Fruit fly (Drosophila melanogaster) whole organism, embryonic: ENCODE measurements around the gene Atg8b.

Source experiments
- Atf3 ChIP-seq: fragments of 200-800 bp; sonication (Bioruptor generic); optimal IDR thresholded peaks from 3 replicates; lab custom pipeline; 2016; ENCODE audit warnings: missing biosample characterization, missing genetic modification characterization
- CG11504 ChIP-seq: fragments of 200-800 bp; sonication (Bioruptor generic); optimal IDR thresholded peaks from 3 replicates; lab custom pipeline; 2019; ENCODE audit warnings: missing biosample characterization, mild to moderate bottlenecking, missing genetic modification characterization, moderate library complexity
- CG11696 ChIP-seq: fragments of 200-800 bp; sonication (Bioruptor generic); IDR thresholded peaks from 2 replicates; pipeline ENCODE4 v1.3.6; 2022; ENCODE audit warnings: missing biosample characterization, missing genetic modification characterization
- CG14710 ChIP-seq: fragments of 200-800 bp; sonication (Bioruptor generic); optimal IDR thresholded peaks from 3 replicates; lab custom pipeline; 2019; ENCODE audit warnings: missing biosample characterization, mild to moderate bottlenecking, missing genetic modification characterization, moderate library complexity
- CG17612 ChIP-seq: fragments of 200-800 bp; sonication (Bioruptor generic); IDR thresholded peaks from 2 replicates; pipeline ENCODE4 v1.3.6; 2022; ENCODE audit warnings: missing biosample characterization, missing genetic modification characterization
- CG1792 ChIP-seq: fragments of 200-800 bp; sonication (Bioruptor generic); optimal IDR thresholded peaks from 2 replicates; lab custom pipeline; 2016; ENCODE audit warnings: missing biosample characterization, missing genetic modification characterization
- CG18011 ChIP-seq: fragments of 200-800 bp; sonication (Bioruptor generic); optimal IDR thresholded peaks from 2 replicates; lab custom pipeline; 2017; ENCODE audit warnings: missing biosample characterization, missing genetic modification characterization, mild to moderate bottlenecking, moderate library complexity, missing genotype
- CG2678 ChIP-seq: fragments of 200-800 bp; sonication (Bioruptor generic); optimal IDR thresholded peaks from 3 replicates; lab custom pipeline; 2019; ENCODE audit warnings: missing biosample characterization, mild to moderate bottlenecking, missing genetic modification characterization, moderate library complexity
- CG3281 ChIP-seq: fragments of 200-800 bp; sonication (Bioruptor generic); optimal IDR thresholded peaks from 3 replicates; lab custom pipeline; 2017; ENCODE audit warnings: missing biosample characterization, mild to moderate bottlenecking, missing genetic modification characterization
- CG34422 ChIP-seq: fragments of 200-800 bp; sonication (Bioruptor generic); IDR thresholded peaks from 3 replicates; pipeline ENCODE4 v1.3.6; 2022; ENCODE audit warnings: missing biosample characterization, missing genetic modification characterization
- CG7357 ChIP-seq: fragments of 200-800 bp; sonication (Bioruptor generic); IDR thresholded peaks from 3 replicates; pipeline ENCODE4 v1.3.6; 2022; ENCODE audit warnings: missing biosample characterization, missing genetic modification characterization
- CG7556 ChIP-seq: fragments of 200-800 bp; sonication (Bioruptor generic); optimal IDR thresholded peaks from 2 replicates; lab custom pipeline; 2017; ENCODE audit warnings: missing biosample characterization, mild to moderate bottlenecking, missing genetic modification characterization
- CG7987 ChIP-seq: fragments of 200-800 bp; sonication (Bioruptor generic); optimal IDR thresholded peaks from 2 replicates; lab custom pipeline; 2018; ENCODE audit warnings: missing biosample characterization, mild to moderate bottlenecking, missing genetic modification characterization, moderate library complexity
- CG8281 ChIP-seq: fragments of 200-800 bp; sonication (Bioruptor generic); optimal IDR thresholded peaks from 2 replicates; lab custom pipeline; 2018; ENCODE audit warnings: missing biosample characterization, mild to moderate bottlenecking, missing genetic modification characterization, moderate library complexity
- CG9609 ChIP-seq: fragments of 200-800 bp; sonication (Bioruptor generic); optimal IDR thresholded peaks from 3 replicates; lab custom pipeline; 2016; ENCODE audit warnings: missing biosample characterization, missing genetic modification characterization
- Camta ChIP-seq: fragments of 200-800 bp; sonication (Bioruptor generic); optimal IDR thresholded peaks from 2 replicates; lab custom pipeline; 2016; ENCODE audit warnings: missing biosample characterization, missing genetic modification characterization
- Doc3 ChIP-seq: fragments of 200-800 bp; sonication (Bioruptor generic); IDR thresholded peaks from 3 replicates; pipeline ENCODE4 v1.3.6; 2022; ENCODE audit warnings: missing biosample characterization, missing genetic modification characterization; ENCODE audit not compliant: partially characterized antibody
- HmgD ChIP-seq: fragments of 200-800 bp; sonication (Bioruptor generic); optimal IDR thresholded peaks from 3 replicates; lab custom pipeline; 2016; ENCODE audit warnings: missing biosample characterization, missing genetic modification characterization
- Hmx ChIP-seq: fragments of 200-800 bp; sonication (Bioruptor generic); optimal IDR thresholded peaks from 2 replicates; lab custom pipeline; 2016; ENCODE audit warnings: missing biosample characterization, missing genetic modification characterization
- Lhr ChIP-seq: fragments of 200-800 bp; sonication (Bioruptor generic); optimal IDR thresholded peaks from 3 replicates; lab custom pipeline; 2017; ENCODE audit warnings: mild to moderate bottlenecking, missing biosample characterization, missing genetic modification reagents, missing genetic modification characterization
- PHDP ChIP-seq: fragments of 200-800 bp; sonication (Bioruptor generic); optimal IDR thresholded peaks from 3 replicates; lab custom pipeline; 2018; ENCODE audit warnings: missing biosample characterization, mild to moderate bottlenecking, missing genetic modification characterization, moderate library complexity
- Rx ChIP-seq: fragments of 200-800 bp; sonication (Bioruptor generic); IDR thresholded peaks from 2 replicates; pipeline ENCODE4 v1.3.6; 2022; ENCODE audit warnings: missing biosample characterization, missing genetic modification characterization
- Scr ChIP-seq: fragments of 200-800 bp; sonication (Bioruptor generic); IDR thresholded peaks from 2 replicates; pipeline ENCODE4 v1.3.6; 2022; ENCODE audit warnings: missing biosample characterization, missing genetic modification characterization; ENCODE audit not compliant: partially characterized antibody
- Sox102F ChIP-seq: fragments of 200-800 bp; sonication (Bioruptor generic); optimal IDR thresholded peaks from 2 replicates; lab custom pipeline; 2018; ENCODE audit warnings: missing biosample characterization, mild to moderate bottlenecking, missing genetic modification characterization, moderate library complexity
- cas ChIP-seq: fragments of 200-800 bp; sonication (Bioruptor generic); IDR thresholded peaks from 2 replicates; pipeline ENCODE4 v1.3.6; 2022; ENCODE audit warnings: missing biosample characterization, missing genetic modification characterization
- cato ChIP-seq: fragments of 200-800 bp; sonication (Bioruptor generic); optimal IDR thresholded peaks from 2 replicates; lab custom pipeline; 2016; ENCODE audit warnings: missing biosample characterization, missing genetic modification characterization, borderline replicate concordance
- corto ChIP-seq: fragments of 200-800 bp; sonication (Bioruptor generic); optimal IDR thresholded peaks from 2 replicates; lab custom pipeline; 2016; ENCODE audit warnings: missing biosample characterization, mild to moderate bottlenecking, missing genetic modification characterization, moderate library complexity
- da ChIP-seq: fragments of 200-800 bp; sonication (Bioruptor generic); optimal IDR thresholded peaks from 2 replicates; lab custom pipeline; 2016; ENCODE audit warnings: missing biosample characterization, missing genetic modification characterization
- disco-r ChIP-seq: fragments of 200-800 bp; sonication (Bioruptor generic); optimal IDR thresholded peaks from 2 replicates; lab custom pipeline; 2016; ENCODE audit warnings: missing biosample characterization, missing genetic modification characterization
- ems ChIP-seq: fragments of 200-800 bp; sonication (Bioruptor generic); optimal IDR thresholded peaks from 3 replicates; lab custom pipeline; 2016; ENCODE audit warnings: missing biosample characterization, missing genetic modification characterization
- esg ChIP-seq: fragments of 200-800 bp; sonication (Bioruptor generic); conservative IDR thresholded peaks from 2 replicates; pipeline ENCODE4 v1.3.6; 2022; ENCODE audit warnings: missing biosample characterization, missing genetic modification characterization
- fd3F ChIP-seq: fragments of 200-800 bp; sonication (Bioruptor generic); optimal IDR thresholded peaks from 2 replicates; lab custom pipeline; 2018; ENCODE audit warnings: missing biosample characterization, mild to moderate bottlenecking, missing genetic modification characterization, moderate library complexity
- fd96Cb ChIP-seq: fragments of 200-800 bp; sonication (Bioruptor generic); optimal IDR thresholded peaks from 2 replicates; lab custom pipeline; 2018; ENCODE audit warnings: missing biosample characterization, mild to moderate bottlenecking, missing genetic modification characterization, moderate library complexity
- gcm2 ChIP-seq: fragments of 200-800 bp; sonication (Bioruptor generic); optimal IDR thresholded peaks from 2 replicates; lab custom pipeline; 2016; ENCODE audit warnings: missing biosample characterization, missing genetic modification characterization
- gro ChIP-seq: fragments of 200-800 bp; sonication (Bioruptor generic); optimal IDR thresholded peaks from 2 replicates; lab custom pipeline; 2016; ENCODE audit warnings: missing biosample characterization, missing genetic modification characterization
- hbn ChIP-seq: fragments of 200-800 bp; sonication (Bioruptor generic); IDR thresholded peaks from 2 replicates; pipeline ENCODE4 v1.3.6; 2022; ENCODE audit warnings: missing biosample characterization, missing genetic modification characterization; ENCODE audit not compliant: partially characterized antibody
- insv ChIP-seq, 2 experiments: fragments of 200-800 bp; sonication (Bioruptor generic); optimal IDR thresholded peaks; 3 replicates each; lab custom pipeline; 2016 to 2018; ENCODE audit warnings: missing biosample characterization in 2 of 2, missing genetic modification characterization in 2 of 2
- lola ChIP-seq, 3 experiments: fragments of >200 bp in 2 of 3; fragments of 200-800 bp in 1 of 3; sonication (Bioruptor generic) in 1 of 3; optimal IDR thresholded peaks; 2 replicates each; lab custom pipeline; 2017 to 2019; ENCODE audit warnings: missing biosample characterization in 3 of 3, missing genetic modification characterization in 3 of 3, mild to moderate bottlenecking in 1 of 3, moderate library complexity in 1 of 3
- mam ChIP-seq: fragments of 200-800 bp; sonication (Bioruptor generic); optimal IDR thresholded peaks from 3 replicates; lab custom pipeline; 2016; ENCODE audit warnings: missing biosample characterization, missing genetic modification characterization
- nerfin-1 ChIP-seq: fragments of 200-800 bp; sonication (Bioruptor generic); optimal IDR thresholded peaks from 3 replicates; lab custom pipeline; 2019; ENCODE audit warnings: missing biosample characterization, mild to moderate bottlenecking, missing genetic modification characterization, moderate library complexity
- nerfin-2 ChIP-seq: fragments of 200-800 bp; sonication (Bioruptor generic); IDR thresholded peaks from 2 replicates; pipeline ENCODE4 v1.3.6; 2022; ENCODE audit warnings: missing biosample characterization, missing genetic modification characterization; ENCODE audit not compliant: partially characterized antibody
- nmo ChIP-seq: fragments of 200-800 bp; sonication (Bioruptor generic); optimal IDR thresholded peaks from 2 replicates; lab custom pipeline; 2018; ENCODE audit warnings: missing biosample characterization, mild to moderate bottlenecking, missing genetic modification characterization, moderate library complexity
- otp ChIP-seq: fragments of 200-800 bp; sonication (Bioruptor generic); IDR thresholded peaks from 3 replicates; pipeline ENCODE4, ENCODE4 v1.3.6; 2022; ENCODE audit warnings: missing biosample characterization, missing genetic modification characterization
- p53 ChIP-seq: fragments of 200-800 bp; sonication (Bioruptor generic); optimal IDR thresholded peaks from 2 replicates; lab custom pipeline; 2016; ENCODE audit warnings: missing biosample characterization, missing genetic modification characterization
- row ChIP-seq: fragments of 200-800 bp; sonication (Bioruptor generic); IDR thresholded peaks from 3 replicates; pipeline ENCODE4 v1.3.6; 2022; ENCODE audit warnings: missing biosample characterization, missing genetic modification characterization
- scrt ChIP-seq: fragments of 200-800 bp; sonication (Bioruptor generic); optimal IDR thresholded peaks from 2 replicates; lab custom pipeline; 2018; ENCODE audit warnings: missing biosample characterization, mild to moderate bottlenecking, missing genetic modification characterization, moderate library complexity
- sr ChIP-seq: fragments of 200-800 bp; sonication (Bioruptor generic); IDR thresholded peaks from 3 replicates; pipeline ENCODE4 v1.3.6; 2022; ENCODE audit warnings: missing biosample characterization, missing genetic modification characterization
- tap ChIP-seq: fragments of 200-800 bp; optimal IDR thresholded peaks from 3 replicates; lab custom pipeline; 2019; ENCODE audit warnings: missing biosample characterization, mild to moderate bottlenecking, missing genetic modification characterization, moderate library complexity
- trem ChIP-seq: fragments of 200-800 bp; optimal IDR thresholded peaks from 3 replicates; lab custom pipeline; 2019; ENCODE audit warnings: missing biosample characterization, mild to moderate bottlenecking, missing genetic modification characterization, moderate library complexity
- zen ChIP-seq: fragments of 200-800 bp; sonication (Bioruptor generic); optimal IDR thresholded peaks from 3 replicates; lab custom pipeline; 2018; ENCODE audit warnings: missing biosample characterization, mild to moderate bottlenecking, missing genetic modification characterization, moderate library complexity

Atg8b gene

dm6 chr3R:17703024-17703690 is 21.7 kb downstream of the Atg8b start (continued):
- TF ChIP-seq Doc3 (GFP tag; lab: Robert Waterston, UW) (no peak), CG34422 (GFP tag; lab: Robert Waterston, UW) (no peak), corto (GFP tag; lab: Kevin White, UChicago) (peak; percentile 33), trem (tag; lab: Kevin White, UChicago) (peak; percentile 11), Rx (GFP tag; lab: Robert Waterston, UW) (no peak), CG3281 (GFP tag; lab: Kevin White, UChicago) (no peak), nmo (GFP tag; lab: Kevin White, UChicago) (peak; percentile 30), CG8281 (tag; lab: Kevin White, UChicago) (no peak), lola (GFP tag; optimal IDR thresholded peaks at IDR 0.05; lab: Kevin White, UChicago) (no peak), zen (no peak), esg (GFP tag; lab: Robert Waterston, UW) (no peak), CG11504 (tag; lab: Kevin White, UChicago) (peak; percentile 58), CG9609 (GFP tag; lab: Kevin White, UChicago) (no peak), tap (no peak), da (GFP tag; lab: Kevin White, UChicago) (no peak), CG11696 (GFP tag; lab: Robert Waterston, UW) (no peak), CG7556 (GFP tag; lab: Kevin White, UChicago) (no peak), PHDP (no peak), Sox102F (GFP tag; lab: Kevin White, UChicago) (peak; percentile 42), row (peak; percentile 20; the same call in 2 of the 3 replicates), Atf3 (GFP tag; lab: Kevin White, UChicago) (no peak), nerfin-2 (no peak), cas (no peak), scrt (no peak), Camta (GFP tag; lab: Kevin White, UChicago) (no peak), hbn (GFP tag; lab: Robert Waterston, UW) (no peak), mam (GFP tag; lab: Kevin White, UChicago) (peak; percentile 26), CG1792 (no peak), cato (GFP tag; lab: Kevin White, UChicago) (no peak), gcm2 (no peak), p53 (GFP tag; lab: Kevin White, UChicago) (no peak), ems (GFP tag; lab: Kevin White, UChicago) (no peak), fd3F (GFP tag; lab: Kevin White, UChicago) (no peak), sr (GFP tag; lab: Robert Waterston, UW) (no peak), insv (GFP tag; optimal IDR thresholded peaks at IDR 0.05; lab: Kevin White, UChicago) (no peak), HmgD (GFP tag; lab: Kevin White, UChicago) (no peak), CG7357 (GFP tag; lab: Robert Waterston, UW) (no peak), Hmx (no peak), CG14710 (tag; lab: Kevin White, UChicago) (no peak), nerfin-1 (tag; lab: Kevin White, UChicago) (no peak), CG18011 (GFP tag; lab: Kevin White, UChicago) (no peak), otp (GFP tag; lab: Robert Waterston, UW) (no peak), disco-r (GFP tag; lab: Kevin White, UChicago) (no peak), CG7987 (GFP tag; lab: Kevin White, UChicago) (no peak), Lhr (GFP tag; lab: Kevin White, UChicago) (no peak), CG2678 (tag; lab: Kevin White, UChicago) (peak; percentile 39), gro (GFP tag; lab: Kevin White, UChicago) (no peak), Scr (no peak), CG17612 (no peak), fd96Cb (tag; lab: Kevin White, UChicago) (peak; percentile 15)
